Fruit fly (Drosophila melanogaster): ENCODE measurements around the gene Madm.

Madm gene

DNA sequence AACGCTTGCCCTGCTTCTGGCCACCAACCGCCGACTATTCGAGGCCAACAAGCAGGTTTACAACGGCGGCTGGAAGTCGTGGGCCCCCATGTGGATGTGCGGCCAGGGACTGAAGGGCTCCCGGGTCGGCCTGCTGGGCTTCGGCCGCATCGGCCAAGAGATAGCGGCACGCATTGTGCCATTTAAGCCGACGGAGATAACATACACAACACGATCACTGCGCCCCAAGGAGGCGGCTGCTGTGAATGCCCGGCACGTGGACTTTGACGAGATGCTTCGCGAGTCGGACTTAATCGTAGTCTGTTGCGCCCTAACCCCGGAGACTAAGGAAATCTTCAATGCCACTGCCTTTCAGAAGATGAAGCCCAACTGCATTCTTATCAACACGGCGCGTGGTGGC, 5.0 kb upstream of the Madm start:
- TF ChIP-seq CG34367 (tag; optimal IDR thresholded peaks at IDR 0.05) = no peak
- no peak for TF ChIP-seq Snoo (tag; optimal IDR thresholded peaks at IDR 0.05)
- TF ChIP-seq rn (GFP tag; IDR thresholded peaks at IDR 0.05) = no peak
- peak; percentile 57 for TF ChIP-seq EcR (GFP tag; optimal IDR thresholded peaks at IDR 0.05)
- TF ChIP-seq gl (tag; optimal IDR thresholded peaks at IDR 0.05) = peak; percentile 49
- TF ChIP-seq fd96Ca (GFP tag; IDR thresholded peaks at IDR 0.05) = no peak
- TF ChIP-seq CG15710 (tag; optimal IDR thresholded peaks at IDR 0.05) = no peak
- TF ChIP-seq Ets98B (GFP tag; IDR thresholded peaks at IDR 0.05) = peak; percentile 23; the same call in 1 of the 2 replicates
- no peak for TF ChIP-seq CG13204 (GFP tag; optimal IDR thresholded peaks at IDR 0.05)
- no peak for TF ChIP-seq CG9948 (tag; optimal IDR thresholded peaks at IDR 0.05)
- no peak for TF ChIP-seq CG8301 (tag; optimal IDR thresholded peaks at IDR 0.05)
- TF ChIP-seq Pif1B (GFP tag; optimal IDR thresholded peaks at IDR 0.05) = no peak
- no peak for TF ChIP-seq CG14655 (GFP tag; optimal IDR thresholded peaks at IDR 0.05)
- no peak for TF ChIP-seq CG8159 (tag; optimal IDR thresholded peaks at IDR 0.05)
- no peak for TF ChIP-seq CG10348 (GFP tag; IDR thresholded peaks at IDR 0.05)
- no peak for TF ChIP-seq CG12605 (GFP tag; IDR thresholded peaks at IDR 0.05)
- TF ChIP-seq CG32121 (GFP tag; IDR thresholded peaks at IDR 0.05) = no peak
- TF ChIP-seq CG17806 (tag; optimal IDR thresholded peaks at IDR 0.05) = no peak
- TF ChIP-seq Pif1A (GFP tag; optimal IDR thresholded peaks at IDR 0.05) = no peak
- no peak for TF ChIP-seq CG4496 (GFP tag; IDR thresholded peaks at IDR 0.05)
- TF ChIP-seq D1 (tag; optimal IDR thresholded peaks at IDR 0.05) = no peak

DNA sequence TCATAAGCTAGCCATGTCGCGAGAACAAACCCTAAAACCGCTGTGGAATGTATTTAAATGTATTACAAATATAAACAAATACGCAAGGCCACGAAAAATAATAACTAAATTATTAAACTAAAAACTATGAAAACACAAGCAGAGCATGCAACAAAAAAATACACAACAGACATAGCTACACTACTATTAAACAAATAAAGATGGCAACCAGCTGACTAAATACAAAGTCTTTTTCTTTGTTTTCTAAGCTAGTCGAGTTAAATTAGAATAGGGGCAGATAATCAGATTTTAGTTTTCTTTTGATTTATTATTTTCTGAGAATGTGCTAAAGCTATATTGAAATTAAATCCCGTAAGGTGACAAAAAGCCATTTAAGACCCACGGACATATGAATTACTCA, 4.3 kb downstream of the Madm start:
- TF ChIP-seq gl (tag; optimal IDR thresholded peaks at IDR 0.05) = no peak
- TF ChIP-seq D1 (tag; optimal IDR thresholded peaks at IDR 0.05) = no peak
- TF ChIP-seq fd96Ca (GFP tag; IDR thresholded peaks at IDR 0.05) = no peak
- TF ChIP-seq Pif1A (GFP tag; optimal IDR thresholded peaks at IDR 0.05) = no peak
- no peak for TF ChIP-seq CG13204 (GFP tag; optimal IDR thresholded peaks at IDR 0.05)

DNA sequence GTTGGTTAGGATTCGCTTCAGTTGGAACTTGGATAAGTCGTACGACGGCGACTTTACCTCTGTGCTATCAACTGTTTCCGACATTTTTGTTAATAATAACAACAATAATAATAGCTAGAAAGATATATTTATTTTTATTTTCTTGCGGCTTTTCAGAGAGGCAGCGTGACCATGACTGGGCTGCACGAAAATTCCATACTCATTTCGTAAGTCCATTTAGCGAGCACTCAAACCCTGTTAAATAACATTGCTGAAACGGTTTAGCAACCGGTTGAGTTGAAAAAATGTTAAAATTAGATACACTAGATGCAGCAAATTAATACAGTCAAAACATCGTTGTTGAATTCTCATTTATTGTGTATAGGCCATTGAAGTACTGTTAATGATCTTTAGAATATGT, 12.3 kb downstream of the Madm start, which contains the start of gene Dcps:
TSS of gene Dcps (minus strand) at position 181 of the 400 bp plus-strand sequence.
- no peak for TF ChIP-seq Ets98B (GFP tag; IDR thresholded peaks at IDR 0.05)
- no peak for TF ChIP-seq CG4496 (GFP tag; IDR thresholded peaks at IDR 0.05)
- no peak for TF ChIP-seq gl (tag; optimal IDR thresholded peaks at IDR 0.05)
- no peak for TF ChIP-seq CG32121 (GFP tag; IDR thresholded peaks at IDR 0.05)
- TF ChIP-seq rn (GFP tag; IDR thresholded peaks at IDR 0.05) = no peak
- TF ChIP-seq CG13204 (GFP tag; optimal IDR thresholded peaks at IDR 0.05) = no peak
- TF ChIP-seq Pif1A (GFP tag; optimal IDR thresholded peaks at IDR 0.05) = no peak
- no peak for TF ChIP-seq Pif1B (GFP tag; optimal IDR thresholded peaks at IDR 0.05)
- no peak for TF ChIP-seq CG8301 (tag; optimal IDR thresholded peaks at IDR 0.05)
- TF ChIP-seq CG34367 (tag; optimal IDR thresholded peaks at IDR 0.05) = no peak
- no peak for TF ChIP-seq Snoo (tag; optimal IDR thresholded peaks at IDR 0.05)

DNA sequence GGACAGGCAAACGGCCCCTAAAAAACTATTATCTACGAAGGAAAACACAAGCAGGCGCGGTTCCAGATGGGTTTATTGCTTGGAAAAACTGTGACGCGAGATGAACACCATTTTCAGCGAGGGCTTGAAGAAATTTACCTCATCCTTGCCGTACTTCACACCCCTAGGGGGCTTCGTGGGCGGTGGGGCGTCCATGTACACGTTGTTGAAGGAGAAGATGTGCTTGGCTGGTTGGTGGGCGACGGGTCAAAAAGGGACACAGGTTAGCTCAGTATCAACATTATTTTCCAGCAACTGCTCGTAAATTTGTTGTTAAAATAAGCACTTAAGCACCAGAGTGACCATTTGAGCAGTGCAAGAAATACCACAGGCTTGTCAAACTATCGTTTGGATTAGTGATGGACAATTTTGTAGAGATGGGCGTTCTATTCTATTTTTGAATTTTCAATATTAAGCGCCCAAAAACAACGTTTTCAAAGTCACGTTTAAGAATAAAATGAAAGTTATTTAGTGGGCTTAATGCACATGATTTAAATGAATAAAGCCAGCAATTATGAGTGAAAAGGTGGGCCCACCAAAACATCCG, 16.4 kb downstream of the Madm start, which contains the start of gene Sec8:
TSS of gene Sec8 (minus strand) at position 374 of the 586 bp plus-strand sequence.
- no peak for TF ChIP-seq CG13204 (GFP tag; optimal IDR thresholded peaks at IDR 0.05)
- 0 out of 3 replicates have a peak, but pooled peaks have one; percentile 33 for TF ChIP-seq CG4496 (GFP tag; IDR thresholded peaks at IDR 0.05)
- 0 out of 3 replicates have a peak, but pooled peaks have one; percentile 33 for TF ChIP-seq fd96Ca (GFP tag; IDR thresholded peaks at IDR 0.05)

DNA sequence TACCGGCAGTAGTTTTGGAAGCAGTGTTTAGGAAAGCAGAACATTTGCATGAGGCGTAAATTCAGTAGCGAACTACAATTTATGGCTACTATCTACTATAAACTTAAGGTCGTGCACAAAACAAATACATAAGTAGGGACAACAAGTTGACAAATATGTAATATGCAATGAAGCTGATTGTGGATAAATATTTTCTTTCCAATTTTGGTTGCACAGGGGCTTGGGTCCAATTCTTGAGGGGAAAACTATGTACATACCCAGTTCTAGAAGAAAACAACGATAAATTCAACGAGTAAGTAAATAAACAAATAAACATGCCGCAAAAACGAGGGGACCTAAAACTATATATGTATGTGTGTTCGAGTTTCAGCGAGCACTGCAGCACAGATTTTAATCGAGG, 18.7 kb downstream of the Madm start:
- TF ChIP-seq CG32121 (GFP tag; IDR thresholded peaks at IDR 0.05) (no peak), CG15710 (tag; optimal IDR thresholded peaks at IDR 0.05) (no peak), CG10348 (GFP tag; IDR thresholded peaks at IDR 0.05) (no peak), Pif1B (GFP tag; optimal IDR thresholded peaks at IDR 0.05) (no peak), Snoo (tag; optimal IDR thresholded peaks at IDR 0.05) (no peak)

DNA sequence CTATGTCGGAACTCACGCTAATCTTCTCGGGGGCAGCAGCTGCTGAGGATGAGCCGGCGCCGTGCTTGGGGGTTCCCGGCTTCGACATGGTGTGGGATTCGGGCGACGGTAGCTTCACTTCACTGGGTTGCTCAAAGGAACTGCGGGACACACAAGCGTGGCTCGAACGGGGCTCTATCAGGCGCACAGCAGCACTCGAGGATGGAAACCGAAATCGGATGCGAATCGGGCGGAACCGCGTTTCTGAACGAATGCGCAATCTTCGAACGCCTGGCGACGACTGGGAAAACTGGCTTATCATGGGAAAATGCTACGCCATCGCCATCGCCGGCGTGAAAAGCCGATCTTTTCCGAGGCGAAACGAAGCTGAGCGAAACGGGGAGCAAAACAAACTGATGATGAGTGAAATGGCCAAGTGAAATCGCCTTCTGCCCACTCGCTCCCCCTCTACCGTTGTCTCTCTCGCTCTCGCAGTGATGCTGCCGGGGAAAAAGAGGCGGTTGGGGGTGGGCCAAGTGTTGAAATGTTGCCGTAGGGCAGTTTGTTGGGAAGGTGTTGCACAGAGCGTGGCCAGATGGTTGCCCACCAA, 29.4 kb downstream of the Madm start:
- TF ChIP-seq CG4496 (GFP tag; IDR thresholded peaks at IDR 0.05) = 0 out of 3 replicates have a peak, but pooled peaks have one; percentile 39
- no peak for TF ChIP-seq CG9948 (tag; optimal IDR thresholded peaks at IDR 0.05)

DNA sequence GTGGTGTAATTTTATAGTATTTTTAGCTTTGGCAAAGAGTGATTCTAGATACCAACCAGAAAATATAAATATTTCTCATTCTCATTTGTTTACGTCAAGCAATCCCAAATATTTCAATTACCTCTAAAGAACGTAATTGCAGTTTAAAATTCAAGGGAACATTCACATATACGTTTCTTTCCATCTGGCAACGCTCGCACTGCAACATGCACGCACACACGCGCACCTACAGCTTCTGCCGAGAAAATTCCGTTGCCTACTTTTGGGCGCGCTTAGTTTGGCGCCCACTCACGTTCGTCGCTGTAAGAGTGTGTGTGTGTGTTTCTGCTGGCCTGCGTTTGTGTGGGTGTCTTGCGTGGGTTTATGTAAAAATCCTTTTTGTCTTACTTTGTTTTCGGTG, 30.1 kb downstream of the Madm start:
- 0 out of 3 replicates have a peak, but pooled peaks have one; percentile 25 for TF ChIP-seq CG4496 (GFP tag; IDR thresholded peaks at IDR 0.05)
- TF ChIP-seq Snoo (tag; optimal IDR thresholded peaks at IDR 0.05) = no peak

All from whole organism, pupa.